Worm (Caenorhabditis elegans): ENCODE results near the gene Y94H6A.10.

The Y94H6A.10 gene

ce11 chrIV:2668152-2668551 is 42.3 kb downstream of the Y94H6A.10 start:
- TF ChIP-seq attf-3 (GFP tag; conservative IDR thresholded peaks at IDR 0.05) = peak; percentile 87
- peak; percentile 14 for TF ChIP-seq lin-54 (GFP tag; optimal IDR thresholded peaks at IDR 0.05)
- 0 out of 2 replicates have a peak, but pooled peaks have one; percentile 14 for TF ChIP-seq madf-6 (GFP tag; IDR thresholded peaks at IDR 0.05)

ce11 chrIV:2666586-2667100 is 43.8 kb downstream of the Y94H6A.10 start, which contains the start of gene Y69A2AR.1:
Y69A2AR.1 (plus strand) TSS chrIV:2667050.
- TF ChIP-seq lsl-1 (GFP tag; optimal IDR thresholded peaks at IDR 0.05) (peak; percentile 44), ztf-22 (GFP tag; optimal IDR thresholded peaks at IDR 0.05) (no peak), ztf-6 (GFP tag; IDR thresholded peaks at IDR 0.05) (no peak), rpc-1 (optimal IDR thresholded peaks at IDR 0.05) (no peak), rpc-1 (tag; optimal IDR thresholded peaks at IDR 0.05) (no peak), rcor-1 (GFP tag; IDR thresholded peaks at IDR 0.05) (no peak), hmg-20 (GFP tag; IDR thresholded peaks at IDR 0.05) (no peak), Y67H2A.10 (GFP tag; conservative IDR thresholded peaks at IDR 0.05) (no peak), Y95B8A.8 (GFP tag; IDR thresholded peaks at IDR 0.05) (no peak), nfya-1 (tag; optimal IDR thresholded peaks at IDR 0.05; ENCODE audit: borderline replicate concordance, insufficient read depth) (no peak), ztf-25 (GFP tag; IDR thresholded peaks at IDR 0.05) (no peak), D2030.7 (GFP tag; IDR thresholded peaks at IDR 0.05) (0 out of 2 replicates have a peak, but pooled peaks have one; percentile 13), hlh-26 (GFP tag; conservative IDR thresholded peaks at IDR 0.05) (no peak), attf-3 (GFP tag; conservative IDR thresholded peaks at IDR 0.05) (0 out of 2 replicates have a peak, but pooled peaks have one; percentile 24)

ce11 chrIV:2666127-2666526 is 44.3 kb downstream of the Y94H6A.10 start:
- TF ChIP-seq Y53G8AR.9 (GFP tag; conservative IDR thresholded peaks at IDR 0.05) (no peak), tbp1 (GFP tag; optimal IDR thresholded peaks at IDR 0.05) (no peak), mcd-1 (GFP tag; IDR thresholded peaks at IDR 0.05) (peak; percentile 79), attf-3 (GFP tag; conservative IDR thresholded peaks at IDR 0.05) (peak; percentile 21; the same call in 1 of the 2 replicates)

- TF ChIP-seq gei-17 (GFP tag; optimal IDR thresholded peaks at IDR 0.05) (no peak), pbrm-1 (GFP tag; IDR thresholded peaks at IDR 0.05) (no peak), rcor-1 (GFP tag; IDR thresholded peaks at IDR 0.05) (peak; percentile 32; the same call in 1 of the 2 replicates), pha-4 (tag; optimal IDR thresholded peaks at IDR 0.05) (no peak), lin-35 (GFP tag; optimal IDR thresholded peaks at IDR 0.05) (no peak), unc-62 (GFP tag; optimal IDR thresholded peaks at IDR 0.05) (no peak), efl-1 (GFP tag; optimal IDR thresholded peaks at IDR 0.05) (no peak), F33H1.4 (GFP tag; IDR thresholded peaks at IDR 0.05) (no peak), nhr-80 (tag; optimal IDR thresholded peaks at IDR 0.05) (no peak), ets-4 (GFP tag; optimal IDR thresholded peaks at IDR 0.05) (no peak), die-1 (tag; optimal IDR thresholded peaks at IDR 0.05) (peak; percentile 65), attf-5 (GFP tag; optimal IDR thresholded peaks at IDR 0.05) (no peak), lin-26 (GFP tag; IDR thresholded peaks at IDR 0.05) (peak; percentile 84), repo-1 (tag; optimal IDR thresholded peaks at IDR 0.05) (peak; percentile 27), chd-7 (tag; optimal IDR thresholded peaks at IDR 0.05) (peak; percentile 44), madf-3 (GFP tag; IDR thresholded peaks at IDR 0.05) (0 out of 2 replicates have a peak, but pooled peaks have one; percentile 69), athp-1 (tag; optimal IDR thresholded peaks at IDR 0.05) (peak; percentile 43), F57A8.1 (GFP tag; optimal IDR thresholded peaks at IDR 0.05) (no peak), xnd-1 (tag; optimal IDR thresholded peaks at IDR 0.05) (no peak), attf-3 (GFP tag; conservative IDR thresholded peaks at IDR 0.05) (no peak), Y53G8AR.9 (GFP tag; conservative IDR thresholded peaks at IDR 0.05) (no peak), hlh-26 (GFP tag; conservative IDR thresholded peaks at IDR 0.05) (no peak), T07F8.4 (tag; optimal IDR thresholded peaks at IDR 0.05) (no peak), madf-6 (GFP tag; IDR thresholded peaks at IDR 0.05) (peak; percentile 33; the same call in 1 of the 2 replicates), sea-2 (GFP tag; IDR thresholded peaks at IDR 0.05) (no peak), mcd-1 (GFP tag; IDR thresholded peaks at IDR 0.05) (peak; percentile 38; the same call in 1 of the 2 replicates), Y67H2A.10 (GFP tag; conservative IDR thresholded peaks at IDR 0.05) (no peak), hsf-1 (GFP tag; IDR thresholded peaks at IDR 0.05) (no peak), B0261.1 (tag; optimal IDR thresholded peaks at IDR 0.05) (peak; percentile 70), let-526 (GFP tag; IDR thresholded peaks at IDR 0.05) (0 out of 2 replicates have a peak, but pooled peaks have one; percentile 55)
These were observed 45.0 kb downstream of the Y94H6A.10 start for ce11 chrIV:2665388-2665978.

Measured in whole organism, young adult.